Worm (Caenorhabditis elegans): ENCODE measurements around the gene clc-6.

DNA sequence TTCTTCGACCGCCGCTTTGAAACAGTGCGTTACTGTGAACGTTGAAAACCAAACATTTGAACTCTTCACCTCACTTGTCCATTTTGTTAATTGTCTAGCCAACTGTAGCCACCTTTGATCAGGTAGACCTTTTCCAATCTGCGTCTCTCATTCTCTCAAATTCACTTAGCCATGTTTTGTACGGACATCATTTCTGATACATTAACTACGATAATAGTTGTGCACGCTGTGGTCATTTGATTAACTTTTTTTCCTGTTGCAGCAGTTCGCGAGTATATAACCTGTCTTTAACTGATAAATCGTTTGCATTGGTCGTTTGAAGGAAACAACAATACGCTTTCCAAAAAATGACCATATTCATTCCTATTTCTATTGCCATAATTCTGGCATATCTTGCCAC is 21.4 kb upstream of the clc-6 start, which contains the start of gene cyp-29A2:
- no peak for TF ChIP-seq ets-4 (tag; optimal IDR thresholded peaks at IDR 0.05)
- TF ChIP-seq pha-2 (tag; optimal IDR thresholded peaks at IDR 0.05): no peak
- TF ChIP-seq gmeb-2 (tag; optimal IDR thresholded peaks at IDR 0.05): no peak
- no peak for TF ChIP-seq dmd-4 (tag; optimal IDR thresholded peaks at IDR 0.05; ENCODE audit: borderline replicate concordance)
- no peak for TF ChIP-seq C08G9.2 (tag; optimal IDR thresholded peaks at IDR 0.05)
- no peak for TF ChIP-seq elt-2 (tag; optimal IDR thresholded peaks at IDR 0.05)
- TF ChIP-seq zip-5 (tag; optimal IDR thresholded peaks at IDR 0.05): no peak
- no peak for TF ChIP-seq hlh-30 (tag; optimal IDR thresholded peaks at IDR 0.05; ENCODE audit: insufficient read depth)
